Worm (Caenorhabditis elegans) whole organism, young adult: ENCODE measurements around the gene C25G4.2.

ENCODE experiments used
- D2030.7 ChIP-seq: fragments of 200-800 bp; sonication (Bioruptor generic); IDR thresholded peaks from 2 replicates; pipeline ENCODE4 v1.3.6; 2022; ENCODE audit warnings: missing genetic modification reagents, missing genetic modification characterization, missing compliant biosample characterization
- F23B12.7 ChIP-seq: sonication (generic microtip); optimal IDR thresholded peaks from 2 replicates; lab custom pipeline; 2017; ENCODE audit warnings: missing genetic modification characterization, mild to moderate bottlenecking, missing compliant biosample characterization, antibody characterized with exemption, moderate library complexity; ENCODE audit not compliant: insufficient read depth
- F33H1.4 ChIP-seq: fragments of 200-800 bp; sonication (Bioruptor generic); IDR thresholded peaks from 2 replicates; pipeline ENCODE4 v1.3.6; 2022; ENCODE audit warnings: missing genetic modification reagents, missing genetic modification characterization, missing compliant biosample characterization
- F39B2.1 ChIP-seq: fragments of 200-800 bp; sonication (Bioruptor generic); IDR thresholded peaks from 2 replicates; pipeline ENCODE4 v1.3.6; 2022; ENCODE audit warnings: missing genetic modification reagents, missing genetic modification characterization, missing compliant biosample characterization
- ZK185.1 ChIP-seq: sonication (generic microtip); optimal IDR thresholded peaks from 2 replicates; lab custom pipeline; 2016; ENCODE audit warnings: mild to moderate bottlenecking, missing genetic modification characterization, missing compliant biosample characterization; ENCODE audit not compliant: poor library complexity, severe bottlenecking
- atf-7 ChIP-seq: sonication (generic microtip); optimal IDR thresholded peaks from 2 replicates; lab custom pipeline; 2017; ENCODE audit warnings: mild to moderate bottlenecking, missing genetic modification characterization, missing compliant biosample characterization
- attf-3 ChIP-seq: fragments of 200-800 bp; sonication (Bioruptor generic); conservative IDR thresholded peaks from 2 replicates; pipeline ENCODE4 v1.3.6; 2022; ENCODE audit warnings: missing genetic modification reagents, missing genetic modification characterization, missing compliant biosample characterization
- attf-6 ChIP-seq: fragments of 200-800 bp; sonication (Bioruptor generic); IDR thresholded peaks from 2 replicates; pipeline ENCODE4 v1.3.6; 2022; ENCODE audit warnings: missing genetic modification reagents, missing genetic modification characterization, missing compliant biosample characterization
- ceh-100 ChIP-seq: fragments of 200-800 bp; sonication (Bioruptor generic); IDR thresholded peaks from 2 replicates; pipeline ENCODE4 v1.3.6; 2022; ENCODE audit warnings: missing genetic modification reagents, missing genetic modification characterization, missing compliant biosample characterization
- ceh-40 ChIP-seq: fragments of 200-800 bp; sonication (Bioruptor generic); IDR thresholded peaks from 2 replicates; pipeline ENCODE4 v1.3.6; 2022; ENCODE audit warnings: missing genetic modification characterization, missing compliant biosample characterization
- ceh-91 ChIP-seq: fragments of 200-800 bp; sonication (Bioruptor generic); IDR thresholded peaks from 2 replicates; pipeline ENCODE4 v1.3.6; 2022; ENCODE audit warnings: missing genetic modification reagents, missing genetic modification characterization, missing compliant biosample characterization
- efl-1 ChIP-seq: fragments of 150-350 bp; optimal IDR thresholded peaks from 2 replicates; lab custom pipeline; 2014; ENCODE audit warnings: missing biosample characterization, missing genetic modification reagents, missing genetic modification characterization
- ekl-4 ChIP-seq: fragments of 200-800 bp; sonication (Bioruptor generic); IDR thresholded peaks from 2 replicates; pipeline ENCODE4 v1.3.6; 2022; ENCODE audit warnings: missing genetic modification reagents, missing genetic modification characterization, missing compliant biosample characterization
- hmg-1.2 ChIP-seq: fragments of 200-800 bp; sonication (Bioruptor generic); IDR thresholded peaks from 2 replicates; pipeline ENCODE4 v1.3.6; 2022; ENCODE audit warnings: missing genetic modification reagents, missing genetic modification characterization, missing compliant biosample characterization
- let-526 ChIP-seq: fragments of 200-800 bp; sonication (Bioruptor generic); IDR thresholded peaks from 2 replicates; pipeline ENCODE4 v1.3.6; 2022; ENCODE audit warnings: missing genetic modification reagents, missing genetic modification characterization, missing compliant biosample characterization
- let-607 ChIP-seq, 2 experiments: fragments of 200-800 bp in 1 of 2; sonication (Bioruptor generic) in 1 of 2; sonication (generic microtip) in 1 of 2; optimal IDR thresholded peaks; 2 replicates each; lab custom pipeline; 2016 to 2018; ENCODE audit warnings: mild to moderate bottlenecking in 2 of 2, missing compliant biosample characterization in 2 of 2, missing genetic modification characterization in 2 of 2, moderate library complexity in 2 of 2, missing genotype in 1 of 2
- lsl-1 ChIP-seq: fragments of 200-800 bp; sonication (Bioruptor generic); optimal IDR thresholded peaks from 2 replicates; lab custom pipeline; 2018; ENCODE audit warnings: mild to moderate bottlenecking, missing genetic modification characterization, moderate library complexity, missing compliant biosample characterization
- madf-6 ChIP-seq: fragments of 200-800 bp; sonication (Bioruptor generic); IDR thresholded peaks from 2 replicates; pipeline ENCODE4 v1.3.6; 2022; ENCODE audit warnings: missing genetic modification reagents, missing genetic modification characterization, missing compliant biosample characterization
- madf-8 ChIP-seq: fragments of 200-800 bp; sonication (Bioruptor generic); conservative IDR thresholded peaks from 2 replicates; pipeline ENCODE4 v1.3.6; 2022; ENCODE audit warnings: missing genetic modification reagents, missing genetic modification characterization, missing compliant biosample characterization
- nhr-120 ChIP-seq: fragments of 200-800 bp; sonication (Bioruptor generic); IDR thresholded peaks from 2 replicates; pipeline ENCODE4 v1.3.6; 2022; ENCODE audit warnings: missing genetic modification characterization, missing compliant biosample characterization
- sea-2 ChIP-seq: fragments of 200-800 bp; sonication (Bioruptor generic); IDR thresholded peaks from 2 replicates; pipeline ENCODE4 v1.3.6; 2022; ENCODE audit warnings: missing genetic modification characterization, missing compliant biosample characterization
- snpc-1.1 ChIP-seq: sonication (generic microtip); optimal IDR thresholded peaks from 2 replicates; lab custom pipeline; 2017; ENCODE audit warnings: missing genetic modification characterization, mild to moderate bottlenecking, missing compliant biosample characterization, antibody characterized with exemption, moderate library complexity, missing genotype, missing genetic modification reagents; ENCODE audit not compliant: insufficient read depth
- snpc-1.3 ChIP-seq: sonication (generic microtip); optimal IDR thresholded peaks from 2 replicates; lab custom pipeline; 2017; ENCODE audit warnings: missing genetic modification characterization, mild to moderate bottlenecking, missing compliant biosample characterization, antibody characterized with exemption, moderate library complexity, missing genotype, missing genetic modification reagents; ENCODE audit not compliant: insufficient read depth
- snpc-4 ChIP-seq, 5 experiments: fragments of 150-350 bp in 1 of 5; sonication (generic microtip) in 4 of 5; optimal IDR thresholded peaks; 2 replicates each; lab custom pipeline; 2014 to 2018; ENCODE audit warnings: missing genetic modification characterization in 5 of 5, missing biosample characterization in 3 of 5, antibody characterized with exemption in 2 of 5, mild to moderate bottlenecking in 2 of 5, missing compliant biosample characterization in 2 of 5, missing genotype in 2 of 5, moderate library complexity in 2 of 5, missing genetic modification reagents in 1 of 5
- somi-1 ChIP-seq: fragments of 200-800 bp; sonication (Bioruptor generic); optimal IDR thresholded peaks from 2 replicates; lab custom pipeline; 2018; ENCODE audit warnings: mild to moderate bottlenecking, missing genetic modification characterization, missing compliant biosample characterization
- tbx-9 ChIP-seq: sonication (generic microtip); optimal IDR thresholded peaks from 2 replicates; lab custom pipeline; 2016; ENCODE audit warnings: borderline replicate concordance, missing genetic modification characterization, inconsistent platforms, missing compliant biosample characterization
- unc-130 ChIP-seq: sonication (generic microtip); optimal IDR thresholded peaks from 2 replicates; lab custom pipeline; 2016; ENCODE audit warnings: missing genetic modification reagents, missing genetic modification characterization, missing compliant biosample characterization
- xnd-1 ChIP-seq: sonication (generic microtip); optimal IDR thresholded peaks from 2 replicates; lab custom pipeline; 2016; ENCODE audit warnings: missing genotype, missing genetic modification reagents, missing genetic modification characterization, missing compliant biosample characterization
- zim-3 ChIP-seq: sonication (generic microtip); optimal IDR thresholded peaks from 2 replicates; lab custom pipeline; 2017; ENCODE audit warnings: mild to moderate bottlenecking, missing genetic modification characterization, moderate library complexity, missing compliant biosample characterization
- ztf-25 ChIP-seq: fragments of 200-800 bp; sonication (Bioruptor generic); IDR thresholded peaks from 2 replicates; pipeline ENCODE4 v1.3.6; 2022; ENCODE audit warnings: missing genetic modification reagents, missing genetic modification characterization, missing compliant biosample characterization

C25G4.2 gene

ce11 chrIV:12451225-12451831 lies 7.5 kb upstream of the C25G4.2 start, which contains the start of gene dpy-26:
dpy-26 (minus strand) TSS chrIV:12451335.
- TF ChIP-seq xnd-1 (tag; lab: Kevin White, UChicago) (peak; percentile 22), ZK185.1 (tag; lab: Kevin White, UChicago) (peak; percentile 22), hmg-1.2 (GFP tag; lab: Robert Waterston, UW) (peak; percentile 48; the same call in 1 of the 2 replicates), D2030.7 (GFP tag; lab: Robert Waterston, UW) (peak; percentile 29; the same call in 1 of the 2 replicates), F33H1.4 (GFP tag; lab: Robert Waterston, UW) (peak; percentile 73), attf-3 (GFP tag; lab: Robert Waterston, UW) (peak; percentile 91), snpc-4 (GFP tag; optimal IDR thresholded peaks at IDR 0.05; lab: Kevin White, UChicago) (no peak), snpc-4 (tag; optimal IDR thresholded peaks at IDR 0.05; lab: Kevin White, UChicago) (peak in 2 of 4 experiments; percentile 13 to 14), tbx-9 (tag; lab: Kevin White, UChicago) (no peak), nhr-120 (GFP tag; lab: Robert Waterston, UW) (no peak), ekl-4 (GFP tag; lab: Robert Waterston, UW) (0 out of 2 replicates have a peak, but pooled peaks have one; percentile 47), madf-8 (peak; percentile 21; the same call in 1 of the 2 replicates), madf-6 (peak; percentile 49), unc-130 (GFP tag; lab: Kevin White, UChicago) (no peak), lsl-1 (GFP tag; lab: Kevin White, UChicago) (peak; percentile 81), efl-1 (peak; percentile 54)

ce11 chrIV:12445463-12445934 lies 1.7 kb upstream of the C25G4.2 start, which contains the start of gene C25G4.3:
C25G4.3 (minus strand) TSS chrIV:12445884.
- TF ChIP-seq efl-1 (peak; percentile 66), atf-7 (tag; lab: Kevin White, UChicago) (no peak), F33H1.4 (GFP tag; lab: Robert Waterston, UW) (peak; percentile 44; the same call in 1 of the 2 replicates), madf-6 (peak; percentile 72), zim-3 (tag; lab: Kevin White, UChicago) (no peak), attf-6 (GFP tag; lab: Robert Waterston, UW) (0 out of 2 replicates have a peak, but pooled peaks have one; percentile 46), lsl-1 (GFP tag; lab: Kevin White, UChicago) (peak; percentile 62), sea-2 (GFP tag; lab: Robert Waterston, UW) (no peak), let-607 (tag; optimal IDR thresholded peaks at IDR 0.05; lab: Kevin White, UChicago) (no peak), ceh-100 (GFP tag; lab: Robert Waterston, UW) (no peak), xnd-1 (tag; lab: Kevin White, UChicago) (peak; percentile 49), somi-1 (GFP tag; lab: Kevin White, UChicago) (no peak)

ce11 chrIV:12441715-12442114 lies 2.1 kb downstream of the C25G4.2 start, which contains the start of gene C25G4.17:
C25G4.17 (plus strand) TSS chrIV:12442015.
- TF ChIP-seq let-526 (GFP tag; lab: Robert Waterston, UW) (no peak), snpc-1.1 (tag; lab: Kevin White, UChicago) (no peak), lsl-1 (GFP tag; lab: Kevin White, UChicago) (no peak), ztf-25 (GFP tag; lab: Robert Waterston, UW) (no peak)

ce11 chrIV:12438359-12438758 lies 5.5 kb downstream of the C25G4.2 start, which contains the start of gene clec-185:
clec-185 (plus strand) TSS chrIV:12438659.
- TF ChIP-seq ceh-40 (GFP tag; lab: Robert Waterston, UW) (no peak), madf-8 (no peak), xnd-1 (tag; lab: Kevin White, UChicago) (no peak), F23B12.7 (tag; lab: Kevin White, UChicago) (no peak), ceh-91 (GFP tag; lab: Robert Waterston, UW) (no peak), F39B2.1 (GFP tag; lab: Robert Waterston, UW) (no peak), snpc-1.3 (tag; lab: Kevin White, UChicago) (no peak), F33H1.4 (GFP tag; lab: Robert Waterston, UW) (no peak), attf-6 (GFP tag; lab: Robert Waterston, UW) (no peak)
- TF ChIP-seq, all 124 proteins: peak for 0
